Fruit fly (Drosophila melanogaster) whole organism, embryonic: Measurements from ENCODE around the gene cyr.

Experiments used
- BEAF-32 ChIP-seq: fragments of 200-800 bp; sonication (Bioruptor generic); optimal IDR thresholded peaks from 3 replicates; lab custom pipeline; 2017; ENCODE audit warnings: missing biosample characterization, missing genetic modification characterization, mild to moderate bottlenecking, moderate library complexity, missing genetic modification reagents
- CG10267 ChIP-seq: fragments of 200-800 bp; sonication (Bioruptor generic); optimal IDR thresholded peaks from 2 replicates; lab custom pipeline; 2018; ENCODE audit warnings: missing biosample characterization, mild to moderate bottlenecking, missing genetic modification characterization, moderate library complexity
- CG10321 ChIP-seq: fragments of 200-800 bp; sonication (Bioruptor generic); IDR thresholded peaks from 2 replicates; pipeline ENCODE4 v1.3.6; 2022; ENCODE audit warnings: missing biosample characterization, missing genetic modification characterization
- CG11093 ChIP-seq: fragments of 200-800 bp; sonication (Bioruptor generic); IDR thresholded peaks from 3 replicates; pipeline ENCODE4 v1.3.6; 2022; ENCODE audit warnings: missing biosample characterization, missing genetic modification characterization
- CG13287 ChIP-seq: fragments of 200-800 bp; sonication (Bioruptor generic); IDR thresholded peaks from 2 replicates; pipeline ENCODE4 v1.3.6; 2022; ENCODE audit warnings: missing biosample characterization, missing genetic modification characterization; ENCODE audit not compliant: partially characterized antibody
- CG14710 ChIP-seq: fragments of 200-800 bp; sonication (Bioruptor generic); optimal IDR thresholded peaks from 3 replicates; lab custom pipeline; 2019; ENCODE audit warnings: missing biosample characterization, mild to moderate bottlenecking, missing genetic modification characterization, moderate library complexity
- CG15479 ChIP-seq: fragments of 200-800 bp; sonication (Bioruptor generic); optimal IDR thresholded peaks from 3 replicates; lab custom pipeline; 2019; ENCODE audit warnings: missing biosample characterization, mild to moderate bottlenecking, missing genetic modification characterization, moderate library complexity
- CG1603 ChIP-seq: fragments of 200-800 bp; sonication (Bioruptor generic); optimal IDR thresholded peaks from 2 replicates; lab custom pipeline; 2019; ENCODE audit warnings: missing biosample characterization, mild to moderate bottlenecking, missing genetic modification characterization, moderate library complexity
- CG17385 ChIP-seq: fragments of 200-800 bp; sonication (Bioruptor generic); optimal IDR thresholded peaks from 3 replicates; lab custom pipeline; 2018; ENCODE audit warnings: missing biosample characterization, mild to moderate bottlenecking, missing genetic modification characterization
- CG17568 ChIP-seq: fragments of 200-800 bp; sonication (Bioruptor generic); optimal IDR thresholded peaks from 2 replicates; lab custom pipeline; 2018; ENCODE audit warnings: missing biosample characterization, mild to moderate bottlenecking, missing genetic modification characterization, moderate library complexity
- CG1792 ChIP-seq: fragments of 200-800 bp; sonication (Bioruptor generic); optimal IDR thresholded peaks from 2 replicates; lab custom pipeline; 2016; ENCODE audit warnings: missing biosample characterization, missing genetic modification characterization
- CG2116 ChIP-seq: fragments of 200-800 bp; sonication (Bioruptor generic); optimal IDR thresholded peaks from 3 replicates; lab custom pipeline; 2018; ENCODE audit warnings: missing biosample characterization, mild to moderate bottlenecking, missing genetic modification characterization
- CG31388 ChIP-seq: fragments of 200-800 bp; sonication (Bioruptor generic); optimal IDR thresholded peaks from 2 replicates; lab custom pipeline; 2016; ENCODE audit warnings: missing biosample characterization, missing genetic modification characterization
- CG34422 ChIP-seq: fragments of 200-800 bp; sonication (Bioruptor generic); IDR thresholded peaks from 3 replicates; pipeline ENCODE4 v1.3.6; 2022; ENCODE audit warnings: missing biosample characterization, missing genetic modification characterization
- CG3726 ChIP-seq: fragments of 200-800 bp; sonication (Bioruptor generic); IDR thresholded peaks from 3 replicates; pipeline ENCODE4, ENCODE4 v1.3.6; 2022; ENCODE audit warnings: missing biosample characterization, missing genetic modification characterization
- CG3995 ChIP-seq: fragments of 200-800 bp; sonication (Bioruptor generic); optimal IDR thresholded peaks from 3 replicates; lab custom pipeline; 2016; ENCODE audit warnings: missing biosample characterization, missing genetic modification characterization
- CG5180 ChIP-seq: fragments of 200-800 bp; sonication (Bioruptor generic); optimal IDR thresholded peaks from 3 replicates; lab custom pipeline; 2017; ENCODE audit warnings: missing biosample characterization, missing genetic modification characterization, mild to moderate bottlenecking, moderate library complexity, missing genetic modification reagents
- CG6689 ChIP-seq: fragments of 200-800 bp; sonication (Bioruptor generic); IDR thresholded peaks from 2 replicates; pipeline ENCODE4 v1.3.6; 2022; ENCODE audit warnings: missing biosample characterization, missing genetic modification characterization
- CG7357 ChIP-seq: fragments of 200-800 bp; sonication (Bioruptor generic); IDR thresholded peaks from 3 replicates; pipeline ENCODE4 v1.3.6; 2022; ENCODE audit warnings: missing biosample characterization, missing genetic modification characterization
- CG8944 ChIP-seq: fragments of 200-800 bp; sonication (Bioruptor generic); optimal IDR thresholded peaks from 3 replicates; lab custom pipeline; 2016; ENCODE audit warnings: missing biosample characterization, missing genetic modification characterization
- Dp ChIP-seq: fragments of 200-800 bp; sonication (Bioruptor generic); optimal IDR thresholded peaks from 2 replicates; lab custom pipeline; 2018; ENCODE audit warnings: missing biosample characterization, mild to moderate bottlenecking, missing genetic modification characterization, moderate library complexity
- Myb ChIP-seq: fragments of 200-800 bp; sonication (Bioruptor generic); optimal IDR thresholded peaks from 2 replicates; lab custom pipeline; 2016; ENCODE audit warnings: missing biosample characterization, missing genetic modification characterization
- NC2β ChIP-seq: fragments of 200-800 bp; sonication (Bioruptor generic); optimal IDR thresholded peaks from 2 replicates; lab custom pipeline; 2016; ENCODE audit warnings: missing biosample characterization, missing genetic modification characterization
- Neu2 ChIP-seq: fragments of 200-800 bp; sonication (Bioruptor generic); optimal IDR thresholded peaks from 3 replicates; lab custom pipeline; 2016; ENCODE audit warnings: missing biosample characterization, missing genetic modification characterization, borderline replicate concordance
- Opbp ChIP-seq: fragments of 200-800 bp; sonication (Bioruptor generic); IDR thresholded peaks from 3 replicates; pipeline ENCODE4 v1.3.6; 2022; ENCODE audit warnings: missing biosample characterization, missing genetic modification characterization; ENCODE audit not compliant: partially characterized antibody
- Vsx1 ChIP-seq: fragments of 200-800 bp; sonication (Bioruptor generic); optimal IDR thresholded peaks from 2 replicates; lab custom pipeline; 2017; ENCODE audit warnings: missing biosample characterization, mild to moderate bottlenecking, missing genetic modification characterization, missing genetic modification reagents
- az2 ChIP-seq: fragments of 200-800 bp; sonication (Bioruptor generic); optimal IDR thresholded peaks from 3 replicates; lab custom pipeline; 2016; ENCODE audit warnings: missing biosample characterization, missing genetic modification characterization
- croc ChIP-seq: fragments of 200-800 bp; sonication (Bioruptor generic); conservative IDR thresholded peaks from 3 replicates; pipeline ENCODE4 v1.3.6; 2022; ENCODE audit warnings: missing biosample characterization, missing genetic modification characterization
- crp ChIP-seq, 2 experiments: fragments of 200-800 bp; sonication (Bioruptor generic); optimal IDR thresholded peaks; 2 replicates in 1 of 2; 3 replicates in 1 of 2; lab custom pipeline; 2017; ENCODE audit warnings: missing biosample characterization in 2 of 2, missing genetic modification characterization in 2 of 2, mild to moderate bottlenecking in 1 of 2, moderate library complexity in 1 of 2
- cwo ChIP-seq: fragments of 200-800 bp; sonication (Bioruptor generic); optimal IDR thresholded peaks from 3 replicates; lab custom pipeline; 2017; ENCODE audit warnings: missing biosample characterization, missing genetic modification characterization, mild to moderate bottlenecking, moderate library complexity, missing genetic modification reagents
- dmrt11E ChIP-seq: fragments of 200-800 bp; sonication (Bioruptor generic); optimal IDR thresholded peaks from 3 replicates; lab custom pipeline; 2018; ENCODE audit warnings: missing biosample characterization, mild to moderate bottlenecking, missing genetic modification characterization, moderate library complexity
- gfzf ChIP-seq: fragments of 200-800 bp; sonication (Bioruptor generic); optimal IDR thresholded peaks from 2 replicates; lab custom pipeline; 2016; ENCODE audit warnings: missing biosample characterization, mild to moderate bottlenecking, missing genetic modification characterization, moderate library complexity
- gro ChIP-seq: fragments of 200-800 bp; sonication (Bioruptor generic); optimal IDR thresholded peaks from 2 replicates; lab custom pipeline; 2016; ENCODE audit warnings: missing biosample characterization, missing genetic modification characterization
- hbn ChIP-seq: fragments of 200-800 bp; sonication (Bioruptor generic); IDR thresholded peaks from 2 replicates; pipeline ENCODE4 v1.3.6; 2022; ENCODE audit warnings: missing biosample characterization, missing genetic modification characterization; ENCODE audit not compliant: partially characterized antibody
- kah ChIP-seq: fragments of 200-800 bp; sonication (Bioruptor generic); optimal IDR thresholded peaks from 2 replicates; lab custom pipeline; 2018; ENCODE audit warnings: missing biosample characterization, mild to moderate bottlenecking, missing genetic modification characterization
- kay ChIP-seq: fragments of 200-800 bp; sonication (Bioruptor generic); optimal IDR thresholded peaks from 2 replicates; lab custom pipeline; 2016; ENCODE audit warnings: missing biosample characterization, missing genetic modification characterization
- lilli ChIP-seq: fragments of 200-800 bp; sonication (Bioruptor generic); optimal IDR thresholded peaks from 3 replicates; lab custom pipeline; 2016; ENCODE audit warnings: missing biosample characterization, missing genetic modification characterization
- nmo ChIP-seq: fragments of 200-800 bp; sonication (Bioruptor generic); optimal IDR thresholded peaks from 2 replicates; lab custom pipeline; 2018; ENCODE audit warnings: missing biosample characterization, mild to moderate bottlenecking, missing genetic modification characterization, moderate library complexity
- pros ChIP-seq: fragments of 200-800 bp; sonication (Bioruptor generic); optimal IDR thresholded peaks from 3 replicates; lab custom pipeline; 2019; ENCODE audit warnings: missing biosample characterization, mild to moderate bottlenecking, missing genetic modification characterization, moderate library complexity
- pzg ChIP-seq: fragments of 200-800 bp; sonication (Bioruptor generic); optimal IDR thresholded peaks from 3 replicates; lab custom pipeline; 2018; ENCODE audit warnings: missing biosample characterization, mild to moderate bottlenecking, missing genetic modification characterization, moderate library complexity
- ranshi ChIP-seq: fragments of 200-800 bp; sonication (Bioruptor generic); IDR thresholded peaks from 2 replicates; pipeline ENCODE4 v1.3.6; 2022; ENCODE audit warnings: missing biosample characterization, missing genetic modification characterization
- sc ChIP-seq, 3 experiments: fragments of >200 bp in 2 of 3; fragments of 200-800 bp in 1 of 3; sonication (Bioruptor generic) in 1 of 3; optimal IDR thresholded peaks; 2 replicates in 2 of 3; 3 replicates in 1 of 3; lab custom pipeline; 2017; ENCODE audit warnings: mild to moderate bottlenecking in 1 of 3, missing biosample characterization in 1 of 3, missing genetic modification characterization in 1 of 3, missing genetic modification reagents in 1 of 3
- sisA ChIP-seq: fragments of 200-800 bp; sonication (Bioruptor generic); IDR thresholded peaks from 2 replicates; pipeline ENCODE4 v1.3.6; 2022; ENCODE audit warnings: missing biosample characterization, missing genetic modification characterization
- ssp ChIP-seq: fragments of 200-800 bp; sonication (Bioruptor generic); IDR thresholded peaks from 2 replicates; pipeline ENCODE4 v1.3.6; 2022; ENCODE audit warnings: missing biosample characterization, missing genetic modification characterization
- stwl ChIP-seq: fragments of 200-800 bp; sonication (Bioruptor generic); optimal IDR thresholded peaks from 3 replicates; lab custom pipeline; 2018; ENCODE audit warnings: missing biosample characterization, mild to moderate bottlenecking, missing genetic modification characterization, moderate library complexity
- tgo ChIP-seq: fragments of 200-800 bp; sonication (Bioruptor generic); IDR thresholded peaks from 3 replicates; pipeline ENCODE4 v1.3.6; 2022; ENCODE audit warnings: missing biosample characterization, missing genetic modification characterization
- unc-4 ChIP-seq: fragments of 200-800 bp; sonication (Bioruptor generic); IDR thresholded peaks from 2 replicates; pipeline ENCODE4 v1.3.6; 2022; ENCODE audit warnings: missing biosample characterization, missing genetic modification characterization; ENCODE audit not compliant: partially characterized antibody
- zen ChIP-seq: fragments of 200-800 bp; sonication (Bioruptor generic); optimal IDR thresholded peaks from 3 replicates; lab custom pipeline; 2018; ENCODE audit warnings: missing biosample characterization, mild to moderate bottlenecking, missing genetic modification characterization, moderate library complexity

cyr gene

DNA sequence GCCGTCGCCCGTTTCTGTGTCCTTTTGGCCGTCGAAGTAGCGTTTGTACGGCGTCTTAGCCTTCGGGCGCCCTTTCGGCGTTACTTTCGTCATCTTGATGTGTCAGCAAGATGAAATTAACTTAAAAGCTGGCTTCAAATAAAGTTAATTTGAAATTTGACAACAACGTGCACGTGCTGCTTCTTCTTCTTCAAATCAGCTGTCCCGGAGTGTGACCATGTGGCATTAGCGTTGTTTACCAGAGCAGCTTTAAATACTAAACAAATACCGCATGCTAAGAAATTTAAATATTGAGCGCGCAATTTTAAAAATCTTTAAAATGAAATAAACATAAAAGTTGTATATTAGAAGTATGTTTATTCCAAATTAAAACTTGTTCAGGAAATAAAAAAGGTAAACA lies 14.6 kb downstream of the cyr start, which contains the start of gene CG2260 (continued):
- TF ChIP-seq CG1603 (tag; lab: Kevin White, UChicago): peak; percentile 31
- TF ChIP-seq Opbp (GFP tag; lab: Robert Waterston, UW): peak; percentile 11; the same call in 1 of the 3 replicates
- TF ChIP-seq CG14710: peak; percentile 18
- TF ChIP-seq sc (optimal IDR thresholded peaks at IDR 0.05; lab: Kevin White, UChicago): no peak
- no peak for TF ChIP-seq sc (GFP tag; optimal IDR thresholded peaks at IDR 0.05; lab: Kevin White, UChicago)
- TF ChIP-seq BEAF-32 (GFP tag; lab: Kevin White, UChicago): peak; percentile 43
- no peak for TF ChIP-seq CG5180 (GFP tag; lab: Kevin White, UChicago)
- TF ChIP-seq Myb: peak; percentile 19
- no peak for TF ChIP-seq CG31388 (GFP tag; lab: Kevin White, UChicago)
- TF ChIP-seq CG3726 (GFP tag; lab: Robert Waterston, UW): no peak
- TF ChIP-seq CG10267: peak; percentile 13
- TF ChIP-seq hbn (GFP tag; lab: Robert Waterston, UW): peak; percentile 20; the same call in 1 of the 2 replicates
- TF ChIP-seq cwo (GFP tag; lab: Kevin White, UChicago): peak; percentile 49
- TF ChIP-seq gfzf (GFP tag; lab: Kevin White, UChicago): peak; percentile 78
- TF ChIP-seq CG17385 (GFP tag; lab: Kevin White, UChicago): peak; percentile 95
- peak; percentile 40 for TF ChIP-seq unc-4 (GFP tag; lab: Robert Waterston, UW)
- TF ChIP-seq CG2116 (GFP tag; lab: Kevin White, UChicago): peak; percentile 68
- no peak for TF ChIP-seq CG10321 (GFP tag; lab: Robert Waterston, UW)

DNA sequence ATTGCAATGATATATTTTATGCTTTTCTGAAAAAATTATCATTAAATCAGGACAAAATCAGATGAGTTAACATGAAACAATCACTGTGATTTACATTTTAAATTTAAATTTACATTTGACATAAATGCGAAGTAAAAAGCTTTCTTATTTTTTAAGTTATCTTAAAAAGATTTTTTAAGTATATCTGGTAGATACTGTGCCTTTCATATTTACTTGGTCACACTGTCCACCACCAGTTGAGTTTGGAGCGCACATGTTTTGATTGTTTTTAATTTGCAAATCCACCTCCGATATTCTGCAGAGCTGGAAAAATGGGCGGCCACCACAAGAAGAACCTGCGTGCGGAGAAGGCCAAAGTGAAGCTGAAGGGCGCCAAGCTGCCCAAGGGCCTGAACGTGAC lies 18.7 kb downstream of the cyr start, which contains the start of gene CG1575:
CG1575 (plus strand) TSS at position 200 of the 400 bp plus-strand sequence.
- TF ChIP-seq az2: no peak
- TF ChIP-seq CG1792 (GFP tag; lab: Kevin White, UChicago): no peak
- no peak for TF ChIP-seq gro
- no peak for TF ChIP-seq CG15479
- no peak for TF ChIP-seq CG17568 (GFP tag; lab: Kevin White, UChicago)
- TF ChIP-seq ssp: no peak
- TF ChIP-seq kah (GFP tag; lab: Kevin White, UChicago): peak; percentile 59
- TF ChIP-seq zen (tag; lab: Kevin White, UChicago): no peak
- TF ChIP-seq Dp (GFP tag; lab: Kevin White, UChicago): peak; percentile 58
- TF ChIP-seq Neu2 (GFP tag; lab: Kevin White, UChicago): no peak
- TF ChIP-seq croc (GFP tag; lab: Robert Waterston, UW): no peak
- TF ChIP-seq hbn (GFP tag; lab: Robert Waterston, UW): peak; percentile 46; the same call in 1 of the 2 replicates
- no peak for TF ChIP-seq CG6689 (GFP tag; lab: Robert Waterston, UW)
- TF ChIP-seq CG11093 (GFP tag; lab: Robert Waterston, UW): no peak
- TF ChIP-seq pzg: peak; percentile 28
- peak; percentile 97 for TF ChIP-seq stwl (tag; lab: Kevin White, UChicago)
- TF ChIP-seq sisA (GFP tag; lab: Robert Waterston, UW): no peak
- TF ChIP-seq tgo (GFP tag; lab: Robert Waterston, UW): no peak
- TF ChIP-seq ranshi: no peak
- TF ChIP-seq Myb: no peak
- no peak for TF ChIP-seq CG34422 (GFP tag; lab: Robert Waterston, UW)
- TF ChIP-seq CG8944 (GFP tag; lab: Kevin White, UChicago): no peak
- no peak for TF ChIP-seq pros (GFP tag; lab: Kevin White, UChicago)
- no peak for TF ChIP-seq nmo (GFP tag; lab: Kevin White, UChicago)
- no peak for TF ChIP-seq Vsx1 (GFP tag; lab: Kevin White, UChicago)
- peak in 1 of 2 experiments; percentile 29 for TF ChIP-seq crp (GFP tag; optimal IDR thresholded peaks at IDR 0.05; lab: Kevin White, UChicago)
- TF ChIP-seq kay (GFP tag; lab: Kevin White, UChicago): no peak
- TF ChIP-seq NC2β (GFP tag; lab: Kevin White, UChicago): no peak
- TF ChIP-seq CG13287 (GFP tag; lab: Robert Waterston, UW): peak; percentile 53
- peak; percentile 86 for TF ChIP-seq CG3995
- no peak for TF ChIP-seq dmrt11E (tag; lab: Kevin White, UChicago)
- no peak for TF ChIP-seq lilli
- no peak for TF ChIP-seq CG7357 (GFP tag; lab: Robert Waterston, UW)
